Worm (Caenorhabditis elegans): Measurements from ENCODE around the gene pgph-2.

ce11 chrV:5780713-5781360, 15.9 kb downstream of the pgph-2 start, which contains the start of gene F44E7.5:
- no peak for TF ChIP-seq ama-1 (optimal IDR thresholded peaks at IDR 0.05)
- TF ChIP-seq nhr-11 (tag; optimal IDR thresholded peaks at IDR 0.05), result no peak
- no peak for TF ChIP-seq ceh-45 (GFP tag; IDR thresholded peaks at IDR 0.05)
- TF ChIP-seq ceh-6 (GFP tag; optimal IDR thresholded peaks at IDR 0.05), result no peak
- no peak for TF ChIP-seq gmeb-2 (tag; optimal IDR thresholded peaks at IDR 0.05)
- no peak for TF ChIP-seq ets-4 (tag; optimal IDR thresholded peaks at IDR 0.05)
- TF ChIP-seq sox-4 (tag; optimal IDR thresholded peaks at IDR 0.05), result no peak
